Worm (Caenorhabditis elegans) whole organism, young adult: ENCODE data around the gene C05E4.7.

ENCODE experiments used
- B0336.3 ChIP-seq: fragments of 200-800 bp; sonication (Bioruptor generic); IDR thresholded peaks from 2 replicates; pipeline ENCODE4 v1.3.6; 2022; ENCODE audit warnings: missing genetic modification characterization, missing compliant biosample characterization
- F33H1.4 ChIP-seq: fragments of 200-800 bp; sonication (Bioruptor generic); IDR thresholded peaks from 2 replicates; pipeline ENCODE4 v1.3.6; 2022; ENCODE audit warnings: missing genetic modification reagents, missing genetic modification characterization, missing compliant biosample characterization
- F39B2.1 ChIP-seq: fragments of 200-800 bp; sonication (Bioruptor generic); IDR thresholded peaks from 2 replicates; pipeline ENCODE4 v1.3.6; 2022; ENCODE audit warnings: missing genetic modification reagents, missing genetic modification characterization, missing compliant biosample characterization
- F57A8.1 ChIP-seq: fragments of 200-800 bp; sonication (Bioruptor generic); optimal IDR thresholded peaks from 2 replicates; lab custom pipeline; 2018; ENCODE audit warnings: mild to moderate bottlenecking, missing genetic modification characterization, moderate library complexity, missing compliant biosample characterization
- T07F8.4 ChIP-seq: sonication (generic microtip); optimal IDR thresholded peaks from 2 replicates; lab custom pipeline; 2016; ENCODE audit warnings: mild to moderate bottlenecking, missing genetic modification characterization, moderate library complexity, missing compliant biosample characterization
- T26A5.8 ChIP-seq: sonication (generic microtip); optimal IDR thresholded peaks from 2 replicates; lab custom pipeline; 2016; ENCODE audit warnings: missing genetic modification characterization, missing compliant biosample characterization
- Y53F4B.3 ChIP-seq: fragments of 200-800 bp; sonication (Bioruptor generic); IDR thresholded peaks from 2 replicates; pipeline ENCODE4 v1.3.6; 2022; ENCODE audit warnings: missing genetic modification reagents, missing genetic modification characterization, missing compliant biosample characterization
- Y53G8AR.9 ChIP-seq: fragments of 200-800 bp; sonication (Bioruptor generic); conservative IDR thresholded peaks from 2 replicates; pipeline ENCODE4 v1.3.6; 2022; ENCODE audit warnings: missing genetic modification reagents, missing genetic modification characterization, missing compliant biosample characterization
- Y79H2A.3 ChIP-seq: fragments of 200-800 bp; sonication (Bioruptor generic); conservative IDR thresholded peaks from 2 replicates; pipeline ENCODE4 v1.3.6; 2022; ENCODE audit warnings: missing genetic modification reagents, missing genetic modification characterization, missing compliant biosample characterization
- ZK185.1 ChIP-seq: sonication (generic microtip); optimal IDR thresholded peaks from 2 replicates; lab custom pipeline; 2016; ENCODE audit warnings: mild to moderate bottlenecking, missing genetic modification characterization, missing compliant biosample characterization; ENCODE audit not compliant: poor library complexity, severe bottlenecking
- ama-1 ChIP-seq, 3 experiments: fragments of 150-350 bp in 1 of 3; sonication (generic microtip) in 2 of 3; optimal IDR thresholded peaks; 2 replicates each; lab custom pipeline; 2014 to 2018; ENCODE audit warnings: missing biosample characterization in 2 of 3, missing genetic modification characterization in 2 of 3, missing genetic modification reagents in 2 of 3
- athp-1 ChIP-seq: sonication (generic microtip); optimal IDR thresholded peaks from 2 replicates; lab custom pipeline; 2017; ENCODE audit warnings: mild to moderate bottlenecking, missing genetic modification characterization, missing compliant biosample characterization
- attf-3 ChIP-seq: fragments of 200-800 bp; sonication (Bioruptor generic); conservative IDR thresholded peaks from 2 replicates; pipeline ENCODE4 v1.3.6; 2022; ENCODE audit warnings: missing genetic modification reagents, missing genetic modification characterization, missing compliant biosample characterization
- ceh-58 ChIP-seq: fragments of 200-800 bp; sonication (Bioruptor generic); IDR thresholded peaks from 2 replicates; pipeline ENCODE4 v1.3.6; 2022; ENCODE audit warnings: missing genetic modification characterization, missing compliant biosample characterization
- ceh-91 ChIP-seq: fragments of 200-800 bp; sonication (Bioruptor generic); IDR thresholded peaks from 2 replicates; pipeline ENCODE4 v1.3.6; 2022; ENCODE audit warnings: missing genetic modification reagents, missing genetic modification characterization, missing compliant biosample characterization
- die-1 ChIP-seq: sonication (generic microtip); optimal IDR thresholded peaks from 2 replicates; lab custom pipeline; 2016; ENCODE audit warnings: missing genotype, mild to moderate bottlenecking, missing genetic modification characterization, missing compliant biosample characterization
- dox-1 ChIP-seq: fragments of 200-800 bp; sonication (Bioruptor generic); IDR thresholded peaks from 2 replicates; pipeline ENCODE4 v1.3.6; 2022; ENCODE audit warnings: missing genetic modification reagents, missing genetic modification characterization, missing compliant biosample characterization
- egl-44 ChIP-seq: fragments of 200-800 bp; sonication (Bioruptor generic); IDR thresholded peaks from 2 replicates; pipeline ENCODE4 v1.3.6; 2022; ENCODE audit warnings: missing genetic modification reagents, missing genetic modification characterization, missing compliant biosample characterization
- ekl-4 ChIP-seq: fragments of 200-800 bp; sonication (Bioruptor generic); IDR thresholded peaks from 2 replicates; pipeline ENCODE4 v1.3.6; 2022; ENCODE audit warnings: missing genetic modification reagents, missing genetic modification characterization, missing compliant biosample characterization
- hmg-1.2 ChIP-seq: fragments of 200-800 bp; sonication (Bioruptor generic); IDR thresholded peaks from 2 replicates; pipeline ENCODE4 v1.3.6; 2022; ENCODE audit warnings: missing genetic modification reagents, missing genetic modification characterization, missing compliant biosample characterization
- hmg-20 ChIP-seq: fragments of 200-800 bp; sonication (Bioruptor generic); IDR thresholded peaks from 2 replicates; pipeline ENCODE4 v1.3.6; 2022; ENCODE audit warnings: missing genetic modification reagents, missing genetic modification characterization, missing compliant biosample characterization
- lag-1 ChIP-seq: fragments of 200-800 bp; sonication (Bioruptor generic); IDR thresholded peaks from 2 replicates; pipeline ENCODE4 v1.3.6; 2022; ENCODE audit warnings: missing genetic modification reagents, missing genetic modification characterization, missing compliant biosample characterization
- let-607 ChIP-seq, 2 experiments: fragments of 200-800 bp in 1 of 2; sonication (Bioruptor generic) in 1 of 2; sonication (generic microtip) in 1 of 2; optimal IDR thresholded peaks; 2 replicates each; lab custom pipeline; 2016 to 2018; ENCODE audit warnings: mild to moderate bottlenecking in 2 of 2, missing compliant biosample characterization in 2 of 2, missing genetic modification characterization in 2 of 2, moderate library complexity in 2 of 2, missing genotype in 1 of 2
- lin-40 ChIP-seq: sonication (generic microtip); optimal IDR thresholded peaks from 2 replicates; lab custom pipeline; 2016; ENCODE audit warnings: missing genetic modification characterization, mild to moderate bottlenecking, missing compliant biosample characterization, missing genotype, missing genetic modification reagents
- lin-54 ChIP-seq: fragments of 200-800 bp; sonication (Bioruptor generic); optimal IDR thresholded peaks from 2 replicates; lab custom pipeline; 2018; ENCODE audit warnings: mild to moderate bottlenecking, missing genetic modification characterization, missing compliant biosample characterization
- lir-1 ChIP-seq: fragments of 200-800 bp; sonication (Bioruptor generic); conservative IDR thresholded peaks from 2 replicates; pipeline ENCODE4 v1.3.6; 2022; ENCODE audit warnings: missing genetic modification reagents, missing genetic modification characterization, missing compliant biosample characterization
- mel-28 ChIP-seq: sonication (generic microtip); optimal IDR thresholded peaks from 2 replicates; lab custom pipeline; 2016; ENCODE audit warnings: borderline replicate concordance, mild to moderate bottlenecking, missing genetic modification characterization, missing compliant biosample characterization
- mxl-1 ChIP-seq: sonication (generic microtip); optimal IDR thresholded peaks from 2 replicates; lab custom pipeline; 2016; ENCODE audit warnings: missing genetic modification characterization, missing compliant biosample characterization
- nfya-2 ChIP-seq: fragments of 200-800 bp; sonication (Bioruptor generic); IDR thresholded peaks from 2 replicates; pipeline ENCODE4 v1.3.6; 2022; ENCODE audit warnings: missing genetic modification reagents, missing genetic modification characterization, missing compliant biosample characterization
- nfyb-1 ChIP-seq: fragments of 200-800 bp; sonication (Bioruptor generic); IDR thresholded peaks from 2 replicates; pipeline ENCODE4 v1.3.6; 2022; ENCODE audit warnings: missing genetic modification reagents, missing genetic modification characterization, missing compliant biosample characterization
- nhr-179 ChIP-seq: sonication (generic microtip); optimal IDR thresholded peaks from 2 replicates; lab custom pipeline; 2016; ENCODE audit warnings: mild to moderate bottlenecking, missing genetic modification characterization, missing compliant biosample characterization
- rpc-1 ChIP-seq, 2 experiments: fragments of 150-350 bp in 1 of 2; sonication (generic microtip) in 1 of 2; optimal IDR thresholded peaks; 2 replicates each; lab custom pipeline; 2014 to 2018; ENCODE audit warnings: missing biosample characterization in 1 of 2, missing genetic modification characterization in 1 of 2, missing genetic modification reagents in 1 of 2, missing genotype in 1 of 2
- sea-2 ChIP-seq: fragments of 200-800 bp; sonication (Bioruptor generic); IDR thresholded peaks from 2 replicates; pipeline ENCODE4 v1.3.6; 2022; ENCODE audit warnings: missing genetic modification characterization, missing compliant biosample characterization
- snpc-4 ChIP-seq, 5 experiments: fragments of 150-350 bp in 1 of 5; sonication (generic microtip) in 4 of 5; optimal IDR thresholded peaks; 2 replicates each; lab custom pipeline; 2014 to 2018; ENCODE audit warnings: missing genetic modification characterization in 5 of 5, missing biosample characterization in 3 of 5, antibody characterized with exemption in 2 of 5, mild to moderate bottlenecking in 2 of 5, missing compliant biosample characterization in 2 of 5, missing genotype in 2 of 5, moderate library complexity in 2 of 5, missing genetic modification reagents in 1 of 5
- unc-62 ChIP-seq: fragments of 150-350 bp; optimal IDR thresholded peaks from 2 replicates; lab custom pipeline; 2014; ENCODE audit warnings: missing biosample characterization, missing genetic modification reagents, missing genetic modification characterization
- ztf-18 ChIP-seq: sonication (generic microtip); optimal IDR thresholded peaks from 2 replicates; lab custom pipeline; 2016; ENCODE audit warnings: missing genotype, mild to moderate bottlenecking, missing genetic modification characterization, missing compliant biosample characterization
- ztf-6 ChIP-seq: fragments of 200-800 bp; sonication (Bioruptor generic); IDR thresholded peaks from 2 replicates; pipeline ENCODE4 v1.3.6; 2022; ENCODE audit warnings: missing genetic modification reagents, missing genetic modification characterization, missing compliant biosample characterization

The C05E4.7 gene

DNA sequence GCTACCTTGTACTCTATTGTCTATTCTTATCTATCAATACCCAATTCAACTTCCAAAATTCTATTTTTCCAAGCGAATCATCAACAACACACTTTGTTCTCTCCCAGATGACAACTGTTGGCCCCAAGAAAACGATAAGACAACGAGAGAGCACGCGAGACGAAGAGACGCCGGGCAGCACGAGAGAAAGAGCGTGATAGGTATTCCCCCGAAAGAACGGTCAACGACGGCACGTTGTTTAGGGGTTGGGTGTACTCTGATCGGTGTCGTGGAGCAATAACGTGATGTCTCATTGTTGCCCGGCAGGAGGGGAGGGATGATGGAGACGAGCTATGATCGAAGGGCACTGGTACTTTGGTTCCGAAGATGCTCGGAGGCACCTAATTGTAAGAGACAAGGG lies 10.6 kb upstream of the C05E4.7 start (continued):
- TF ChIP-seq F39B2.1 (GFP tag; lab: Robert Waterston, UW) (no peak), T07F8.4 (tag; lab: Kevin White, UChicago) (no peak), lin-40 (peak; percentile 75), nhr-179 (tag; lab: Kevin White, UChicago) (no peak), hmg-1.2 (peak; percentile 85), ztf-6 (no peak), ceh-58 (no peak), Y53F4B.3 (GFP tag; lab: Robert Waterston, UW) (no peak), unc-62 (GFP tag; lab: Kevin White, UChicago) (peak; percentile 83), nfyb-1 (GFP tag; lab: Robert Waterston, UW) (peak; percentile 89), attf-3 (no peak), T26A5.8 (tag; lab: Kevin White, UChicago) (no peak), ztf-18 (tag; lab: Kevin White, UChicago) (no peak), mel-28 (no peak), lir-1 (peak; percentile 73), lag-1 (no peak), F57A8.1 (GFP tag; lab: Kevin White, UChicago) (no peak), snpc-4 (GFP tag; optimal IDR thresholded peaks at IDR 0.05; lab: Kevin White, UChicago) (no peak), snpc-4 (tag; optimal IDR thresholded peaks at IDR 0.05; lab: Kevin White, UChicago) (peak in 2 of 4 experiments; percentile 41 to 47), dox-1 (GFP tag; lab: Robert Waterston, UW) (peak; percentile 60; the same call in 1 of the 2 replicates), sea-2 (GFP tag; lab: Robert Waterston, UW) (0 out of 2 replicates have a peak, but pooled peaks have one; percentile 11), ceh-91 (GFP tag; lab: Robert Waterston, UW) (no peak), die-1 (tag; lab: Kevin White, UChicago) (peak; percentile 57), B0336.3 (GFP tag; lab: Robert Waterston, UW) (peak; percentile 96), ZK185.1 (peak; percentile 73), lin-54 (GFP tag; lab: Kevin White, UChicago) (peak; percentile 61), athp-1 (peak; percentile 18), Y53G8AR.9 (GFP tag; lab: Robert Waterston, UW) (peak; percentile 75; the same call in 1 of the 2 replicates), rpc-1 (optimal IDR thresholded peaks at IDR 0.05; lab: Kevin White, UChicago) (no peak), rpc-1 (tag; optimal IDR thresholded peaks at IDR 0.05; lab: Kevin White, UChicago) (no peak), F33H1.4 (GFP tag; lab: Robert Waterston, UW) (no peak), mxl-1 (tag; lab: Kevin White, UChicago) (no peak), hmg-20 (no peak), let-607 (tag; optimal IDR thresholded peaks at IDR 0.05; lab: Kevin White, UChicago) (peak in 1 of 2 experiments; percentile 85), Y79H2A.3 (GFP tag; lab: Robert Waterston, UW) (no peak), ama-1 (optimal IDR thresholded peaks at IDR 0.05; lab: Kevin White, UChicago) (peak; percentile 1), ama-1 (GFP tag; optimal IDR thresholded peaks at IDR 0.05; lab: Kevin White, UChicago) (no peak), nfya-2 (GFP tag; lab: Robert Waterston, UW) (no peak)

DNA sequence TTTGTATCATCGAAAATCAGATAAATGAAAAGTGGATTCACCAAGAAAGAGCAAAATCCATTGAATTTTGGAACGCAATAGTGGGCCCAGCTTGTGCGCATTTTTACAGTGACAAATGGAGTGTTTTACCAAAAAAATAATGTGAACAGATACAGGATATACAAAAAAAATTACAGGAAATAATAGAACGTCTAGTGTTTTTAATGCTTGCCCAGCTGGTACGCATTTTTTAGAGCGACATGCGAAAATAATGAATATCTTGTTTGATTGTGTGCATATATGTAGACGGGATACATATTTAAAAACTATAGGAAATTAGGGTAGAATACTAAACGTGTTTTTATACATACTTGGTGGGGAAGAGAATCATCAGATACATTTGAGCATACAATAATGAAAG lies 5.7 kb upstream of the C05E4.7 start, which contains the start of gene srj-25:
TSS of gene srj-25 (minus strand) at position 101 of the 400 bp plus-strand sequence.
- no peak for TF ChIP-seq ekl-4 (GFP tag; lab: Robert Waterston, UW)

DNA sequence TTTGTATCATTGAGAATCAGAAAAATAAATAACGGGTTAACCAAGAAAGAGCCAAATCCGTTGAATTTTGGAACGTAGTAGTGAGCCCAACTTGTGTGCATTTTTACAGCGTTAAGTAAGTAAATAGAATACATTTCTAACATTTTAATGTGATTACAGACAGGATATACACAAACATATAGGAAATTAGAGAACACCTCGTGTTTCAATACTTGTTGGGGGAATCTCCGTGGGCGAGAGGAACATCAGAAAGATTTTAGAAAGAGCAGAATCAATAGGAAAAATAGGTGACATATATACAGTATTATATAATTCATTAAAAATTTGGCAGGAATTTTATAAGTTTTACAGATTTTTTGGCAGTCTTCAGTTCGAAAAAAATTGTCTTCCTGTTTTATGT lies 3.1 kb upstream of the C05E4.7 start, which contains the start of gene srj-24:
TSS of gene srj-24 (minus strand) at position 101 of the 400 bp plus-strand sequence.
- no peak for TF ChIP-seq egl-44 (GFP tag; lab: Robert Waterston, UW)
- TF ChIP-seq, all 124 proteins: peak for 0
